Fruit fly (Drosophila melanogaster): Measurements from ENCODE around the gene CG32266.

Gene CG32266

dm6 chr3L:3771406-3771935, 19.1 kb upstream of the CG32266 start (continued):
- TF ChIP-seq hth (optimal IDR thresholded peaks at IDR 0.05) (no peak), tio (GFP tag; optimal IDR thresholded peaks at IDR 0.05) (peak; percentile 49), CG17328 (GFP tag; IDR thresholded peaks at IDR 0.05) (peak; percentile 43; the same call in 1 of the 2 replicates), CG6683 (GFP tag; optimal IDR thresholded peaks at IDR 0.05) (peak; percentile 30), bigmax (GFP tag; optimal IDR thresholded peaks at IDR 0.05) (no peak), sisA (GFP tag; IDR thresholded peaks at IDR 0.05) (peak; percentile 76), fd102C (GFP tag; optimal IDR thresholded peaks at IDR 0.05) (no peak), ranshi (GFP tag; IDR thresholded peaks at IDR 0.05) (peak; percentile 89), Dref (GFP tag; IDR thresholded peaks at IDR 0.05) (no peak), cato (GFP tag; optimal IDR thresholded peaks at IDR 0.05; ENCODE audit: borderline replicate concordance) (no peak), CG9876 (GFP tag; optimal IDR thresholded peaks at IDR 0.05) (no peak), B-H2 (GFP tag; optimal IDR thresholded peaks at IDR 0.05) (peak; percentile 66), CG2199 (GFP tag; IDR thresholded peaks at IDR 0.05) (no peak), CG15696 (tag; optimal IDR thresholded peaks at IDR 0.05) (no peak), CG12942 (GFP tag; optimal IDR thresholded peaks at IDR 0.05) (peak; percentile 25), Sry-δ (GFP tag; optimal IDR thresholded peaks at IDR 0.05) (no peak), NC2β (GFP tag; optimal IDR thresholded peaks at IDR 0.05) (no peak), Camta (GFP tag; optimal IDR thresholded peaks at IDR 0.05) (no peak), CG17385 (GFP tag; optimal IDR thresholded peaks at IDR 0.05) (peak; percentile 69), E2f1 (GFP tag; IDR thresholded peaks at IDR 0.05) (peak; percentile 85), sens-2 (GFP tag; IDR thresholded peaks at IDR 0.05) (no peak), psq (GFP tag; optimal IDR thresholded peaks at IDR 0.05) (no peak), CG12659 (GFP tag; optimal IDR thresholded peaks at IDR 0.05) (peak; percentile 88), ci (GFP tag; IDR thresholded peaks at IDR 0.05) (peak; percentile 70; the same call in 2 of the 3 replicates), CG14050 (GFP tag; IDR thresholded peaks at IDR 0.05) (peak; percentile 66; the same call in 2 of the 3 replicates), crp (GFP tag; optimal IDR thresholded peaks at IDR 0.05) (no peak), ash1 (GFP tag; optimal IDR thresholded peaks at IDR 0.05) (no peak), Eip74EF (GFP tag; optimal IDR thresholded peaks at IDR 0.05) (peak in 1 of 2 experiments; percentile 38), Oaz (GFP tag; IDR thresholded peaks at IDR 0.05) (peak; percentile 49), zf30C (GFP tag; optimal IDR thresholded peaks at IDR 0.05) (no peak), Xbp1 (GFP tag; optimal IDR thresholded peaks at IDR 0.05) (peak; percentile 68), dm (GFP tag; optimal IDR thresholded peaks at IDR 0.05) (no peak), repo (GFP tag; optimal IDR thresholded peaks at IDR 0.05) (no peak), gcm (GFP tag; optimal IDR thresholded peaks at IDR 0.05) (peak; percentile 62), CG1602 (GFP tag; optimal IDR thresholded peaks at IDR 0.05) (peak; percentile 5), nerfin-1 (tag; optimal IDR thresholded peaks at IDR 0.05) (peak; percentile 6), CG17359 (tag; optimal IDR thresholded peaks at IDR 0.05) (peak; percentile 75), eve (GFP tag; optimal IDR thresholded peaks at IDR 0.05) (no peak), Awh (GFP tag; IDR thresholded peaks at IDR 0.05) (peak; percentile 83), bbx (GFP tag; IDR thresholded peaks at IDR 0.05; ENCODE audit: partially characterized antibody) (no peak), pum (GFP tag; optimal IDR thresholded peaks at IDR 0.05) (no peak), CG17912 (GFP tag; optimal IDR thresholded peaks at IDR 0.05) (no peak), fu2 (GFP tag; optimal IDR thresholded peaks at IDR 0.05) (no peak), CG7372 (GFP tag; IDR thresholded peaks at IDR 0.05) (peak; percentile 84), TFAM (GFP tag; optimal IDR thresholded peaks at IDR 0.05) (no peak), CG30020 (tag; optimal IDR thresholded peaks at IDR 0.05) (peak; percentile 5), CG11696 (GFP tag; IDR thresholded peaks at IDR 0.05) (peak; percentile 73), Antp (GFP tag; optimal IDR thresholded peaks at IDR 0.05) (no peak), Bdp1 (GFP tag; optimal IDR thresholded peaks at IDR 0.05) (no peak), lilli (GFP tag; optimal IDR thresholded peaks at IDR 0.05) (peak; percentile 64), Hmr (GFP tag; optimal IDR thresholded peaks at IDR 0.05) (peak; percentile 86)

Measured in whole organism, embryonic.